Worm (Caenorhabditis elegans): Measurements from ENCODE around the gene F54D12.7.

Gene F54D12.7

DNA sequence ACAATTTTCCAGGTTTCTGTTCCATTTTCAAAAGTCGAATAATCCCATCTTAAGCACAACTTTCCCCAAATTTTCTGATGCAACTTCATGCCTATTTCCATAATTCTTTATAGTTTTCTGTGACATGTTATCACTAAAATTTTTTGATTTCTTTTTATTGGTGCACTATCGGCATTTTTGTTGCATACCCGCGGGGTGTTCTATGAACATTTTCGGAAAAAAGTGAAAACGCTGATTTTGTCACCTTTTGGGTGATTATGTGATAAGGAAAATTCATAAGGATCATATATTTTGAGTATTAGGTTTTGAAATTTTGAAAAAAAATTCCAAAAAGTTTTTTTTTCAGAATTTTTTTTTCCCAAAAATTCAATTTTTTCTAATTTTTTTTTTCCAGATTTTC lies 1.3 kb upstream of the F54D12.7 start, which contains the start of gene aat-7:
TSS of gene aat-7 (plus strand) at position 393 of the 400 bp plus-strand sequence.
- TF ChIP-seq attf-5 (GFP tag; optimal IDR thresholded peaks at IDR 0.05), result no peak
- no peak for TF ChIP-seq aptf-3 (GFP tag; IDR thresholded peaks at IDR 0.05)
- peak; percentile 90 for TF ChIP-seq nhr-80 (tag; optimal IDR thresholded peaks at IDR 0.05)
- TF ChIP-seq hlh-26 (GFP tag; conservative IDR thresholded peaks at IDR 0.05), result no peak

DNA sequence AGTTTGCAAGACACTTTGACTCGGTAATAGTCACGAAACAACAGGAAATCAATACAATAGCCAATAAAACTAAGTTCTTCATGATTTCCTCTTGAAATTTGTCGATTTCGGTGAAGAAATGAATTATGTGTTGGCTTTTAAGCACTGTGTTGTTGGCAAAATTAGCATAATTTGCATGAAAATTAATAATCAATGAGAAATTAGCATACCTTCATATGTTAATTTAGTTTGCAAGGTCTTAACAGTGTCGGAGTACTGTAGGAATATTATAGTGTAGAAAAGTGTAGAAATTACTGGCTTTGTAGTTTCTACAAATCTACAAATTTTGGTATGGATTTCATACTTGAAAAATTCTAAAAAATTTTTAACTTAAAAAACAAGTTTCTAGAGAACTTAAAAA lies 3.6 kb downstream of the F54D12.7 start, which contains the start of gene F54D12.9:
TSS of gene F54D12.9 (minus strand) at position 101 of the 400 bp plus-strand sequence.
- TF ChIP-seq mes-4 (tag; optimal IDR thresholded peaks at IDR 0.05), result no peak
- TF ChIP-seq nhr-80 (tag; optimal IDR thresholded peaks at IDR 0.05), result no peak
- TF ChIP-seq B0035.1 (tag; optimal IDR thresholded peaks at IDR 0.05), result no peak
- no peak for TF ChIP-seq F52B5.7 (tag; optimal IDR thresholded peaks at IDR 0.05)
- no peak for TF ChIP-seq zim-3 (tag; optimal IDR thresholded peaks at IDR 0.05)
- TF ChIP-seq aptf-2 (GFP tag; conservative IDR thresholded peaks at IDR 0.05), result no peak
- no peak for TF ChIP-seq cebp-1 (GFP tag; IDR thresholded peaks at IDR 0.05)
- TF ChIP-seq cebp-1 (tag; optimal IDR thresholded peaks at IDR 0.05), result no peak
- no peak for TF ChIP-seq lin-40 (tag; optimal IDR thresholded peaks at IDR 0.05)
- TF ChIP-seq B0261.1 (tag; optimal IDR thresholded peaks at IDR 0.05), result no peak
- no peak for TF ChIP-seq mcd-1 (GFP tag; IDR thresholded peaks at IDR 0.05)

DNA sequence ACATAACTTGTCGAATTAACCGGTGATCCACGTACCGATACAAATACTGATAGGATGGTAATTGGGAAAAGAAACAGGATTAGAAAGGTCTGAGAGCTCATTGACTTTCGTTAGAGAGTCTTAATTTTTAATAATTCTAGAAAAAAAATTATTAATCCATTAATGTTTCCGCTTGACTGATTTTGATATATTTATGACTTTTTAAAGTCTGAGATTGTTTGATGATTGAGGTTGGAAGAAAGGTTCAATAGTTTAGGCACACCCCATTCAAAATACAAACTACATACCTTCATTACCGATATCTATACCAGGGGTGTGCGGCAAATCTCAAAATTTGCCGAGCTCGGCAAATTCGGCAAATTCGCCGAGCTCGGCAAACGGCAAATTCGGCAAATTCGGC lies 6.9 kb downstream of the F54D12.7 start, which contains the start of gene F54D12.10:
TSS of gene F54D12.10 (minus strand) at position 101 of the 400 bp plus-strand sequence.
- TF ChIP-seq egl-18 (GFP tag; IDR thresholded peaks at IDR 0.05) (no peak), hrde-1 (tag; optimal IDR thresholded peaks at IDR 0.05; ENCODE audit: borderline replicate concordance) (no peak), let-526 (GFP tag; IDR thresholded peaks at IDR 0.05) (no peak), ztf-22 (GFP tag; optimal IDR thresholded peaks at IDR 0.05) (no peak), tbx-9 (tag; optimal IDR thresholded peaks at IDR 0.05; ENCODE audit: borderline replicate concordance) (no peak), lin-54 (GFP tag; optimal IDR thresholded peaks at IDR 0.05) (no peak), pha-4 (tag; optimal IDR thresholded peaks at IDR 0.05) (no peak), F39B2.1 (GFP tag; IDR thresholded peaks at IDR 0.05) (no peak), T07F8.4 (tag; optimal IDR thresholded peaks at IDR 0.05) (no peak), F22D6.2 (tag; optimal IDR thresholded peaks at IDR 0.05) (no peak), attf-6 (GFP tag; IDR thresholded peaks at IDR 0.05) (no peak), ztf-18 (tag; optimal IDR thresholded peaks at IDR 0.05) (no peak), unc-130 (GFP tag; optimal IDR thresholded peaks at IDR 0.05) (no peak), unc-62 (GFP tag; optimal IDR thresholded peaks at IDR 0.05) (no peak)

DNA sequence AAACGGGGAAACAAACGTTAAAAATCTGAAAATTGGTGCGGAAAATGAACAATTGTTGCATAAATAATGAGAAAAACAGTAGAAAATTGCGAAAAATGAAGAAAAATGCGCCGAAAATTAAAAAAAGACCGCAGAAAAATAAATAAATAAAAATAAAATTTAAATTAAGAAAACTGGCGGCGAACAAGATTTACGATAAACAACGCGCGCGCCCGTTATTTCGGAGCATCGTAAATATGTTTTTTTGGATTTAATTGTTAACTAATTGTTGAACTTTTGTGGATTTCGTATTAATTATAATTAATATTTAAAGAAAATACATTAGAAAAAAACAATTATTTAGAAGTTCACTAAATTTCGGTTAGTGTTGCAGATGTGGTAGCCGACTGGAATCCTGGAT lies 8.4 kb downstream of the F54D12.7 start:
- TF ChIP-seq C06A6.2 (GFP tag; conservative IDR thresholded peaks at IDR 0.05), result no peak
- no peak for TF ChIP-seq ceh-91 (GFP tag; IDR thresholded peaks at IDR 0.05)
- peak; percentile 4 for TF ChIP-seq efl-1 (GFP tag; optimal IDR thresholded peaks at IDR 0.05)
- TF ChIP-seq attf-3 (GFP tag; conservative IDR thresholded peaks at IDR 0.05), result peak; percentile 89

DNA sequence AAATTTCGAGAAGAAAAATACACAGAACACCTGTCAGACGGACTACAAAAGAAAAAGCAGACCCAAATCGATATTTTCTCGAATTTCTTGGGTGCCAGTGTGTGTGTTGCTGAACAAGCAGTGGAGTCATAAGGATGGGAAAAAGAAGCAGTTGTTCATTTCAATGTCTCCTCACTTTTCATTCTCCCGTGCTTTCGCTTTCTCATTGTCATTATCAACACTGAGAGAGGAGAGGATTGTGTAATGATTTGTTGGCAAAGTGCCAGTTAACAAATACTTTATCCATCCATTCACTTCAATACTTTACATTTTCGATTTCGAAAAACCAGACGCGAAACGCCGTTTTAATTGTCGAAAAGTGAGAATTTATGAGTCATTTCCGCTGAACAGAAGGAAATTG lies 9.6 kb downstream of the F54D12.7 start:
- TF ChIP-seq tlf-1 (GFP tag; optimal IDR thresholded peaks at IDR 0.05) (no peak), mes-4 (tag; optimal IDR thresholded peaks at IDR 0.05) (no peak), attf-3 (GFP tag; conservative IDR thresholded peaks at IDR 0.05) (no peak), nhr-80 (tag; optimal IDR thresholded peaks at IDR 0.05) (no peak), C06A6.2 (GFP tag; conservative IDR thresholded peaks at IDR 0.05) (no peak), Y95B8A.8 (GFP tag; IDR thresholded peaks at IDR 0.05) (no peak), F57C9.4 (tag; optimal IDR thresholded peaks at IDR 0.05) (no peak), Y67H2A.10 (GFP tag; conservative IDR thresholded peaks at IDR 0.05) (no peak), cebp-1 (GFP tag; IDR thresholded peaks at IDR 0.05) (no peak), cebp-1 (tag; optimal IDR thresholded peaks at IDR 0.05) (no peak), rcor-1 (GFP tag; IDR thresholded peaks at IDR 0.05) (no peak), T07F8.4 (tag; optimal IDR thresholded peaks at IDR 0.05) (no peak)
